Fruit fly (Drosophila melanogaster): Measurements from ENCODE around the gene CG12480.

Gene CG12480

DNA sequence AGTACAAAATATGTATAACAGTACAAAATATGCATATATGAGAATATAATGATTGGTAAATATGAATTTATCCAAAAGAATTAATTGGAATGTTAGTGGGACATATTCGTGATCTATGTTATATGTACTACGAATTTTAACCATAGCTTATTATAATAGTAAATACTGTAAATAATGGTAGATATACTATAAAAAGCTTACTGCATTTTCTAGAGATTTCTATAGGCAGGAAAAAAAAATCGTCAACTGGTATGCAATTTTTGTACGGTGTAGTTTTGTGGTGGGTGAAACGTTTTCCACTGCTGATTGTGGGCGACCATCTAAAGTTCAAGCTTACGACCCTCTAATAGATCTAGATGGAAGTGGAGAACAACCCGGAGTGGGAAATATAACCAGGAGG lies 47.5 kb downstream of the CG12480 start:
- TF ChIP-seq CG8478 (optimal IDR thresholded peaks at IDR 0.05) (no peak), CTCF (optimal IDR thresholded peaks at IDR 0.05) (no peak)

DNA sequence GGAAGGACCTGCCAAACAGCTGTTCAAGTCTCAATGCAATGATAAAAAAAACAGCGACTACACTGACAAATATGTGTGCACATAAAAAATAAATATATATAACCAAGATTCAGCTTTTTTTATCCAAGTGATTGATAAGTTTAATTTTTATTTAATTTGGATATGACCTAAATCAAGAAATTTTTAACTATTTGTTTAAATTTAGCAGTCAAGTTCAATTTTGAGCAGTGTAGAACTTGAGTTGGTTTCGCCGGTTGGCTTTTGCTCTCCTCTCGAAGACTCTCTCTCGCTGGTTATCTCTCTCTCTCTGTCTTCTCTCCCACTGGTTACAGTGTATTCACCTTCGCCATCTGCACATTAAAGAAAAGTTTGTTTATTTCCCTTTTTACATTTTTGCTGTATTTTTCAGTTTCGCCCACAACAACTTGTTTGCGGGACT lies 48.7 kb downstream of the CG12480 start:
- no peak for TF ChIP-seq CTCF (optimal IDR thresholded peaks at IDR 0.05)
- TF ChIP-seq CG8478 (optimal IDR thresholded peaks at IDR 0.05), result no peak

All from S2 (cell line).